Comparison of ENCODE assay signal across 1 worm cellular context in the genomic region with DNA sequence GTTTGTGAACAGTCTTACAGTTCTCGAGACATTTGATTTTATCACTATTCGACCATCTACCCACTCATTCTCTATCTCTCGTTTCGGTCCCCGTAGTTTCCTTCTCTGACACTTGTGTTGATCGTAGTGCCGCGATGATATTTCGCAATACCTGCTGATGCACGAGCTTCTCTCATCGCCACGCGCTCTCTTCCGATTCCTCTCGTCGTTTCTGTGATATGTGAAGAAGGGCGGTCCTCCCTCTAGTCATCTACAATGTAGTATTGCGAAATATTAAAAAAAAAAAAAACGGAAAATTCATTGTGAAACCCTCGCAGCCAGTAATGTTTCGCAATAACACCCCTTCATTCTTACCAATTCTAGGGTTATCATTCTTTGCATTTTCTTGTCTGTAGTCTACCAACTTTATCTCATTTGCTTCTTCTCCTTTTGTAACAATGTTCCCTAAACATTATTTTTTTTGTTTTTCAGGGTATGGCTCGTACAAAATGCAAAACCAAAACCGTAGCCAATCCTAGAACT.
TF ChIP-seq lines count a peak whose summit lies in the region.

A gene (plus strand): TSS at position 472 of the 522 bp plus-strand sequence.

TF ChIP-seq in whole organism, L4 larva, 104 proteins besides CTCF, POLR2A, EP300 and RAD21 (continued from another document):
- peak; percentile 52 for TF ChIP-seq skn-1 (tag; optimal IDR thresholded peaks at IDR 0.05; lab: Kevin White, UChicago)
- TF ChIP-seq ZK337.2 (GFP tag; IDR thresholded peaks at IDR 0.05; lab: Robert Waterston, UW) = no peak
- no peak for TF ChIP-seq ceh-32 (tag; optimal IDR thresholded peaks at IDR 0.05; lab: Kevin White, UChicago; ENCODE audit: poor library complexity)
- TF ChIP-seq egl-43 (GFP tag; IDR thresholded peaks at IDR 0.05; lab: Robert Waterston, UW) = peak; percentile 84
